Worm (Caenorhabditis elegans) whole organism, L4 larva: ENCODE data around the gene F16B4.7.

Experiments used
- D1046.2 ChIP-seq: fragments of 200-800 bp; sonication (Bioruptor generic); IDR thresholded peaks from 2 replicates; pipeline ENCODE4 v1.3.6; 2022; ENCODE audit warnings: missing genetic modification characterization, missing compliant biosample characterization
- F10B5.3 ChIP-seq: sonication (generic microtip); optimal IDR thresholded peaks from 2 replicates; lab custom pipeline; 2016; ENCODE audit warnings: mild to moderate bottlenecking, missing genetic modification characterization, missing compliant biosample characterization
- F26F4.8 ChIP-seq: fragments of 200-800 bp; sonication (Bioruptor generic); conservative IDR thresholded peaks from 2 replicates; pipeline ENCODE4 v1.3.6; 2022; ENCODE audit warnings: missing genetic modification characterization, missing compliant biosample characterization
- F44E2.7 ChIP-seq: fragments of 200-800 bp; sonication (Bioruptor generic); IDR thresholded peaks from 2 replicates; pipeline ENCODE4 v2.1.2; 2022; ENCODE audit warnings: missing genetic modification characterization, missing compliant biosample characterization
- T20F7.1 ChIP-seq: fragments of 200-800 bp; sonication (Bioruptor generic); optimal IDR thresholded peaks from 2 replicates; lab custom pipeline; 2018; ENCODE audit warnings: mild to moderate bottlenecking, missing genetic modification characterization, missing compliant biosample characterization
- aha-1 ChIP-seq: fragments of 150-350 bp; peaks from one replicate; lab custom pipeline; 2014; ENCODE audit warnings: missing biosample characterization, missing genetic modification characterization
- attf-4 ChIP-seq: sonication (generic microtip); optimal IDR thresholded peaks from 3 replicates; lab custom pipeline; 2017; ENCODE audit warnings: missing biosample characterization, missing genetic modification characterization
- ceh-20 ChIP-seq: fragments of 200-800 bp; sonication (Bioruptor generic); IDR thresholded peaks from 2 replicates; pipeline ENCODE4 v1.3.6; 2022; ENCODE audit warnings: missing genetic modification reagents, missing genetic modification characterization, missing compliant biosample characterization
- ceh-82 ChIP-seq: sonication (generic microtip); optimal IDR thresholded peaks from 2 replicates; lab custom pipeline; 2017; ENCODE audit warnings: missing biosample characterization, missing genetic modification characterization
- cey-2 ChIP-seq: sonication (generic microtip); optimal IDR thresholded peaks from 3 replicates; lab custom pipeline; 2017; ENCODE audit warnings: missing genetic modification characterization, mild to moderate bottlenecking, missing compliant biosample characterization, antibody characterized with exemption, borderline replicate concordance; ENCODE audit not compliant: insufficient read depth
- daf-12 ChIP-seq: fragments of 150-350 bp; optimal IDR thresholded peaks from 2 replicates; lab custom pipeline; 2014; ENCODE audit warnings: missing biosample characterization, missing genetic modification reagents, missing genetic modification characterization
- daf-16 ChIP-seq, 3 experiments: sonication (generic microtip); optimal IDR thresholded peaks; 2 replicates each; lab custom pipeline; 2016 to 2017; ENCODE audit warnings: missing genetic modification characterization in 3 of 3, missing genetic modification reagents in 3 of 3, mild to moderate bottlenecking in 2 of 3, missing compliant biosample characterization in 2 of 3, missing biosample characterization in 1 of 3, moderate library complexity in 1 of 3
- daf-8 ChIP-seq: fragments of 200-800 bp; sonication (Bioruptor generic); IDR thresholded peaks from 2 replicates; pipeline ENCODE4 v1.3.6; 2022; ENCODE audit warnings: missing genetic modification characterization, missing compliant biosample characterization
- dmd-8 ChIP-seq: fragments of 200-800 bp; sonication (Bioruptor generic); IDR thresholded peaks from 2 replicates; pipeline ENCODE4 v1.3.6; 2022; ENCODE audit warnings: missing genetic modification characterization, missing compliant biosample characterization
- dpl-1 ChIP-seq: fragments of 150-350 bp; optimal IDR thresholded peaks from 2 replicates; lab custom pipeline; 2014; ENCODE audit warnings: missing biosample characterization, missing genetic modification reagents, missing genetic modification characterization
- lin-1 ChIP-seq: fragments of 200-800 bp; sonication (Bioruptor generic); IDR thresholded peaks from 2 replicates; pipeline ENCODE4 v1.3.6; 2022; ENCODE audit warnings: missing genetic modification reagents, missing genetic modification characterization, missing compliant biosample characterization
- lsy-2 ChIP-seq, 2 experiments: fragments of 150-350 bp in 1 of 2; sonication (generic microtip) in 1 of 2; optimal IDR thresholded peaks; 2 replicates each; lab custom pipeline; 2014 to 2017; ENCODE audit warnings: missing biosample characterization in 2 of 2, missing genetic modification characterization in 2 of 2
- mxl-3 ChIP-seq: fragments of 200-800 bp; sonication (Bioruptor generic); optimal IDR thresholded peaks from 2 replicates; lab custom pipeline; 2018; ENCODE audit warnings: mild to moderate bottlenecking, missing genetic modification characterization, missing compliant biosample characterization
- nhr-237 ChIP-seq: sonication (generic microtip); optimal IDR thresholded peaks from 2 replicates; lab custom pipeline; 2017; ENCODE audit warnings: missing biosample characterization, missing genetic modification characterization
- nhr-28 ChIP-seq: fragments of 150-350 bp; optimal IDR thresholded peaks from 2 replicates; lab custom pipeline; 2014; ENCODE audit warnings: missing biosample characterization, missing genetic modification characterization
- nhr-41 ChIP-seq: fragments of 200-800 bp; sonication (Bioruptor generic); IDR thresholded peaks from 2 replicates; pipeline ENCODE4 v1.3.6; 2022; ENCODE audit warnings: missing genetic modification reagents, missing genetic modification characterization, missing compliant biosample characterization
- nhr-77 ChIP-seq: fragments of 150-350 bp; optimal IDR thresholded peaks from 2 replicates; lab custom pipeline; 2014; ENCODE audit warnings: missing biosample characterization, missing genetic modification characterization
- pha-4 ChIP-seq, 2 experiments: fragments of 150-350 bp in 1 of 2; fragments of 200-800 bp in 1 of 2; sonication (Bioruptor generic) in 1 of 2; IDR thresholded peaks in 1 of 2; optimal IDR thresholded peaks in 1 of 2; 2 replicates each; pipeline versions ENCODE4 v1.3.6 to Lab custom; 2014 to 2022; ENCODE audit warnings: missing genetic modification characterization in 2 of 2, missing genetic modification reagents in 2 of 2, missing biosample characterization in 1 of 2, missing compliant biosample characterization in 1 of 2
- php-3 ChIP-seq: fragments of 200-800 bp; sonication (Bioruptor generic); IDR thresholded peaks from 2 replicates; pipeline ENCODE4 v1.3.6; 2022; ENCODE audit warnings: missing genetic modification reagents, missing genetic modification characterization, missing compliant biosample characterization
- pqm-1 ChIP-seq: sonication (generic microtip); optimal IDR thresholded peaks from 2 replicates; lab custom pipeline; 2017; ENCODE audit warnings: missing biosample characterization, missing genetic modification characterization
- rbr-2 ChIP-seq: sonication (generic microtip); optimal IDR thresholded peaks from 2 replicates; lab custom pipeline; 2016; ENCODE audit warnings: missing genotype, missing genetic modification characterization, missing compliant biosample characterization
- set-16 ChIP-seq: fragments of 200-800 bp; sonication (Bioruptor generic); IDR thresholded peaks from 2 replicates; pipeline ENCODE4 v1.3.6; 2022; ENCODE audit warnings: missing genetic modification reagents, missing genetic modification characterization, missing compliant biosample characterization
- spr-3 ChIP-seq: fragments of 200-800 bp; sonication (Bioruptor generic); optimal IDR thresholded peaks from 2 replicates; lab custom pipeline; 2018; ENCODE audit warnings: mild to moderate bottlenecking, missing genetic modification characterization, missing compliant biosample characterization
- unc-62 ChIP-seq, 3 experiments: fragments of 150-350 bp in 1 of 3; sonication (generic microtip); optimal IDR thresholded peaks in 2 of 3; peaks in 1 of 3; 1 replicate in 1 of 3; 2 replicates in 2 of 3; lab custom pipeline; 2014 to 2017; ENCODE audit warnings: missing biosample characterization in 3 of 3, missing genetic modification characterization in 3 of 3, missing genetic modification reagents in 3 of 3, missing genotype in 1 of 3
- vab-7 ChIP-seq: fragments of 200-800 bp; sonication (Bioruptor generic); IDR thresholded peaks from 2 replicates; pipeline ENCODE4 v1.3.6; 2022; ENCODE audit warnings: missing genetic modification reagents, missing genetic modification characterization, missing compliant biosample characterization
- zag-1 ChIP-seq: fragments of 150-350 bp; optimal IDR thresholded peaks from 2 replicates; lab custom pipeline; 2014; ENCODE audit warnings: missing biosample characterization, missing genetic modification characterization
- zfp-3 ChIP-seq: fragments of 200-800 bp; sonication (Bioruptor generic); conservative IDR thresholded peaks from 2 replicates; pipeline ENCODE4 v1.3.6; 2022; ENCODE audit warnings: missing genetic modification reagents, missing genetic modification characterization, missing compliant biosample characterization

Gene F16B4.7

DNA sequence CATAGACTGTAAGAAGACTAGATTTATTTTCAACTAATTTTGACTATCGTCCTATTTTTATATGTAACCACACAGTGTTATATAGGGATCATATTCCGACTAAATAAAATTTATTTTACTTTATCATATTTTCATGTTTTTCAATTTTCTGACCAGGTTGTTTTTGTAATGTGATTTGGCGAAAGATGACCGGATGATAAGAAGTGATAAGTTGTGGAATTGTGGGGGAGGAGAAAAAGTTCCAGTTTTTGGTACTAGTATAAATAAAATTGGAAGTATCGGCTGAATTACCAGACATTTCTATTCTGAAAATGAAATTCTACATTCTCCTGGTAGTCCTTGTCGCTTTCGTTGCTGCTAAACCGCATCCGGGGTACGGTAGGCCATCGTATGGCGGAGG lies at the start of gene F16B4.7:
F16B4.7 (plus strand) TSS at position 301 of the 400 bp plus-strand sequence.
- no peak for TF ChIP-seq set-16
- TF ChIP-seq unc-62 (GFP tag; optimal IDR thresholded peaks at IDR 0.05 in 1 of 2; lab: Kevin White, UChicago), result peak in 1 of 2 experiments; percentile 31
- no peak for TF ChIP-seq unc-62 (tag; optimal IDR thresholded peaks at IDR 0.05; lab: Kevin White, UChicago)

DNA sequence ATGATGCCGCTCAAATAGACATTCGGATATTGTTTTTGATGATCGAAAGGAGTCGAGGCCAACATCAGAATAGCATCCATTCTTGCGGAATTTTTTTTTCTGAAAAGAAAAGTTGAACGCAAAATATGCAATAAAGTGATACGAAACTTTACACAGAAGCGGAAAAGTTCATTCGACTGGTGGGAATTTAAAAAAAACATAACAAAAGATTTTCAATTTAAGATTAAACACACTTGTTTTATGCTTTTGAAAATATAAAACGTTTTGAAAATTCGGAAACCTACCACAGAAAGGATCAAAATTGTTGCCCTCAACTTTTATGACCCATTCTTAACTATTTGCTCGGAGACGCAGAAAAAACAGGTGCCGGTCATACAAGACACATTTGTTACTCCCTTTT lies 48.5 kb upstream of the F16B4.7 start, which contains the start of gene K02H11.9:
K02H11.9 (minus strand) TSS at position 101 of the 400 bp plus-strand sequence.
- TF ChIP-seq spr-3, result no peak
- TF ChIP-seq lin-1, result no peak
- TF ChIP-seq F26F4.8, result no peak
- no peak for TF ChIP-seq cey-2 (tag; lab: Kevin White, UChicago)
- TF ChIP-seq vab-7 (GFP tag; lab: Robert Waterston, UW), result no peak
- TF ChIP-seq T20F7.1 (GFP tag; lab: Kevin White, UChicago), result no peak
- TF ChIP-seq nhr-77 (tag; lab: Kevin White, UChicago), result no peak
- no peak for TF ChIP-seq dmd-8
- TF ChIP-seq lsy-2 (tag; optimal IDR thresholded peaks at IDR 0.05; lab: Kevin White, UChicago), result no peak

DNA sequence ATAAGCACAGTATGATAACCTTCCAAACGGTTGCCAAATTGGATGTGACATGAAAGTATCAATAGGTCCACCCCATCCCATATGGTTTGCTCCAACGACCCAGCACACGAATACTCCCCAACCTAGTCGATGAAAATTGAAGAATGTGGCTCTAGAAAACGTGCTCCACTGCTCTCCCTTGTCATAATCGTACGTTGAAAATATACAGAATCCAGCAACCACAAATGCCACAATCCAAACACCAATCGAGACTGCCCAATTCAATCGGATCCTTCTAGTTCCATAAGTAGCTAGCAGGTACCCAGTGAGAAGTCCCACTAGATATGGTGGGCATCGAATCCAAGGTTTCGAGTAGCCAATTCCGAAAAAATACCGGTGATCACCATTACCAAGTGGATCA lies 46.7 kb upstream of the F16B4.7 start:
- TF ChIP-seq mxl-3 (GFP tag; lab: Kevin White, UChicago) (no peak), unc-62 (GFP tag; optimal IDR thresholded peaks at IDR 0.05 in 1 of 2; lab: Kevin White, UChicago) (peak in 1 of 2 experiments; percentile 93), unc-62 (tag; optimal IDR thresholded peaks at IDR 0.05; lab: Kevin White, UChicago) (no peak)
- TF ChIP-seq, all 104 proteins: peak for 1

DNA sequence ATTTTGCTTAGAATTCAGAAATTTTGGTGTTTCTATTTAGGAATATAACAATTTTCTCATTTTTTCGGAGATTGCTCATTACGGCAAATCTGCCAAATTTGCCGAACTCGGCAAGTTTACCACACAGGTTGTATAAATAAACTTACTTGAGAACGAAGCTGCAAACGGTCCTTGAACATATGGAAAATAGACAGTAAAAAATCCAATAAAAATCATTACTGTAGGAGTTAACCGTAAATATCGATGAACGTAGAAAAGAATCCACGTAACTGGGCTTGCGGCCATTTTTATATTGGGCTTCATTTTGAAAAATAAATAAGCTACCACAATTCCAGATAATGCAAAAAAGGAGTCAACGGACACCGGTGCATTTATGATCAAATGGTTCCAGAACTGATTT lies 45.3 kb upstream of the F16B4.7 start:
- TF ChIP-seq dpl-1 (GFP tag; lab: Kevin White, UChicago) (no peak), aha-1 (tag; lab: Kevin White, UChicago) (peak; percentile 94)

DNA sequence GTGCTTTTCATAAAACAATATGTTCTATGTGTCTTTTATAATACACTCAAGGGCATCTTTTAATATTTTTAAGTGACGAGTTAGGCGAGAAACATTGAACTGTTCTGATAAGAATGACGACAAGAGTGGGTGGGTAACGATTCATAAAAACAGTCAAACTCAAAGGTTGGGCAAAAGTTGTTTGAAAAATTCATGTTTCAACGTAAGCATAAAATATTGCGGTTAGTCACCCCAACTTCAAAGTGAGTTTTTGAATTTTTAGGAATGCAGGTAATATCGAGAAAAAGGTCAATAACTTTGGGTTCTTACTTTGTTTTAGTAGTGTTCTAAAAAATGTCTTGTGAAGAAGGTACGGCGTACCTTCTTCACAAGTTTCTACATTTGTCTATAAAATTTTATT lies 43.7 kb upstream of the F16B4.7 start, which contains the start of gene oac-31:
oac-31 (minus strand) TSS at position 101 of the 400 bp plus-strand sequence.
- TF ChIP-seq nhr-237 (no peak), rbr-2 (no peak), F44E2.7 (GFP tag; lab: Robert Waterston, UW) (no peak), daf-8 (no peak), nhr-28 (peak; percentile 1), pqm-1 (peak; percentile 20)

DNA sequence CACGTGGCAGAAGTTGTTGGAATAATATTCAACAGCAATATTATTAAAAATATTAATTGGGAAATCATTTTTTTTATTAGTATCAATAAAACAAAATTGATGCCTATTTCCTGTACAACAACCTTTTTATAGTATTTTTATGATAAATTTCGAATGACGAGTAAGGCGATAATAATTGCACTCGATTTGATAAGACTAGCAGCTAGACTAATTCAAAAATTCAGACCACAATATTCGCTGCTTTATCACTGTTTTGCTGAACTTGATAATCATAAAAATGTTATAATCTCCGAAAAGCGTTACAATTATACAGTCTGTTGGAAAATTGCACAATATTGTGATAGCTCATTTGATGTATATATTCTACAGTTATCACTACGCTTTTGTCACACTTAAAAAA lies 39.8 kb upstream of the F16B4.7 start, which contains the start of gene oac-32:
oac-32 (minus strand) TSS at position 90 of the 400 bp plus-strand sequence.
- TF ChIP-seq pqm-1, result peak; percentile 33
- TF ChIP-seq zag-1 (tag; lab: Kevin White, UChicago), result no peak
- TF ChIP-seq daf-16 (GFP tag; optimal IDR thresholded peaks at IDR 0.05; lab: Kevin White, UChicago), result no peak
- peak; percentile 27 for TF ChIP-seq daf-16 (tag; optimal IDR thresholded peaks at IDR 0.05; lab: Kevin White, UChicago)
- peak; percentile 64; the same call in 1 of the 2 replicates for TF ChIP-seq php-3 (GFP tag; lab: Robert Waterston, UW)
- peak; percentile 24 for TF ChIP-seq nhr-28

DNA sequence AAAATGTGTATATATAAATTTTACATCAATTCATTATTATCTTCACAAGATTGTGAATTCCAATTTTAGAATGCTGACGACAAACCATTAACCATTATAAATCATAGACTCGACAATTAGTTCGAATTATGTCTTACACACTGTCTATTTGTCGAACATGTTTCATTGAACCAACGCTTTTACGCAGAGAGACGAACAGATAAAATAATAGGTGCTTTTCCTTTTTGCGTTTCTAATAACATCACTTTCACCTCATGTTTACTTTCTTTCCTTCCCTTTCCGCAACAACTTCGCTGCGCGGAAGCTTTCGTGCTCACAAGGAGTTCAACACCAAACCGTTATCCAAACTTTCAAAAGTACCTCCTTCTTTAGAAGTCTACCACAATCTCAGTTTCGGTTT lies 37.7 kb upstream of the F16B4.7 start, which contains the start of gene F52F10.2:
F52F10.2 (plus strand) TSS at position 301 of the 400 bp plus-strand sequence.
- TF ChIP-seq dpl-1 (GFP tag; lab: Kevin White, UChicago) (no peak), aha-1 (tag; lab: Kevin White, UChicago) (no peak), daf-12 (tag; lab: Kevin White, UChicago) (no peak), D1046.2 (GFP tag; lab: Robert Waterston, UW) (no peak), F26F4.8 (no peak), nhr-41 (GFP tag; lab: Robert Waterston, UW) (no peak), F10B5.3 (no peak), zfp-3 (GFP tag; lab: Robert Waterston, UW) (no peak), attf-4 (tag; lab: Kevin White, UChicago) (no peak), ceh-82 (tag; lab: Kevin White, UChicago) (no peak), ceh-20 (GFP tag; lab: Robert Waterston, UW) (no peak), pha-4 (GFP tag; IDR thresholded peaks at IDR 0.05; lab: Robert Waterston, UW) (no peak), pha-4 (tag; optimal IDR thresholded peaks at IDR 0.05; lab: Kevin White, UChicago) (no peak), F44E2.7 (GFP tag; lab: Robert Waterston, UW) (no peak)
